Fruit fly (Drosophila melanogaster): ENCODE results near the gene Ubr1.

The Ubr1 gene

dm6 chrX:16944049-16944532 lies 24.4 kb downstream of the Ubr1 start (continued):
- TF ChIP-seq CG18764 (GFP tag; optimal IDR thresholded peaks at IDR 0.05) (no peak), Hsf (GFP tag; optimal IDR thresholded peaks at IDR 0.05) (no peak), PHDP (tag; optimal IDR thresholded peaks at IDR 0.05) (peak; percentile 86), CG15696 (tag; optimal IDR thresholded peaks at IDR 0.05) (peak; percentile 19), az2 (GFP tag; optimal IDR thresholded peaks at IDR 0.05) (peak; percentile 19), Dfd (GFP tag; optimal IDR thresholded peaks at IDR 0.05) (no peak), CG2120 (GFP tag; optimal IDR thresholded peaks at IDR 0.05) (peak; percentile 30), NC2β (GFP tag; optimal IDR thresholded peaks at IDR 0.05) (no peak), CG6689 (GFP tag; IDR thresholded peaks at IDR 0.05) (peak; percentile 48; the same call in 1 of the 2 replicates), CG15479 (GFP tag; optimal IDR thresholded peaks at IDR 0.05) (peak; percentile 23), H2.0 (GFP tag; IDR thresholded peaks at IDR 0.05) (0 out of 2 replicates have a peak, but pooled peaks have one; percentile 26), CG2889 (GFP tag; IDR thresholded peaks at IDR 0.05) (no peak), CG7271 (tag; optimal IDR thresholded peaks at IDR 0.05) (no peak), nmo (GFP tag; optimal IDR thresholded peaks at IDR 0.05) (peak; percentile 64), Xbp1 (GFP tag; optimal IDR thresholded peaks at IDR 0.05) (peak; percentile 28), croc (GFP tag; conservative IDR thresholded peaks at IDR 0.05) (no peak), crc (GFP tag; optimal IDR thresholded peaks at IDR 0.05) (no peak), zen (tag; optimal IDR thresholded peaks at IDR 0.05) (peak; percentile 64), fd64A (GFP tag; optimal IDR thresholded peaks at IDR 0.05) (no peak), Adf1 (GFP tag; IDR thresholded peaks at IDR 0.05) (peak; percentile 18; the same call in 1 of the 2 replicates), CG4282 (GFP tag; optimal IDR thresholded peaks at IDR 0.05) (no peak), hkb (optimal IDR thresholded peaks at IDR 0.05) (no peak), hkb (GFP tag; IDR thresholded peaks at IDR 0.05) (0 out of 2 replicates have a peak, but pooled peaks have one; percentile 56), Dek (tag; optimal IDR thresholded peaks at IDR 0.05) (peak; percentile 80), nerfin-1 (tag; optimal IDR thresholded peaks at IDR 0.05) (no peak), pan (optimal IDR thresholded peaks at IDR 0.05) (no peak), pan (GFP tag; optimal IDR thresholded peaks at IDR 0.05 in 1 of 2, IDR thresholded peaks at IDR 0.05 in 1 of 2) (peak in 1 of 2 experiments; percentile 61), CG32532 (GFP tag; IDR thresholded peaks at IDR 0.05) (peak; percentile 67; the same call in 1 of the 2 replicates), kay (GFP tag; optimal IDR thresholded peaks at IDR 0.05) (no peak), CG10147 (GFP tag; optimal IDR thresholded peaks at IDR 0.05) (peak; percentile 33), CG1602 (GFP tag; optimal IDR thresholded peaks at IDR 0.05) (peak; percentile 6), D19B (GFP tag; optimal IDR thresholded peaks at IDR 0.05) (peak; percentile 26), Ssrp (tag; optimal IDR thresholded peaks at IDR 0.05) (peak; percentile 29), CG7745 (tag; optimal IDR thresholded peaks at IDR 0.05) (no peak), Hand (GFP tag; optimal IDR thresholded peaks at IDR 0.05) (peak; percentile 63), CG7357 (GFP tag; IDR thresholded peaks at IDR 0.05) (peak; percentile 40; the same call in 1 of the 3 replicates), CG13775 (GFP tag; optimal IDR thresholded peaks at IDR 0.05) (peak; percentile 37), mirr (GFP tag; optimal IDR thresholded peaks at IDR 0.05) (peak; percentile 40), abd-A (tag; optimal IDR thresholded peaks at IDR 0.05) (peak; percentile 19), br (optimal IDR thresholded peaks at IDR 0.05) (no peak), CG13287 (GFP tag; IDR thresholded peaks at IDR 0.05; ENCODE audit: partially characterized antibody) (no peak), row (GFP tag; IDR thresholded peaks at IDR 0.05) (peak; percentile 72), CG10321 (GFP tag; IDR thresholded peaks at IDR 0.05) (peak; percentile 57), phol (tag; optimal IDR thresholded peaks at IDR 0.05) (peak; percentile 52), unpg (GFP tag; optimal IDR thresholded peaks at IDR 0.05) (peak; percentile 81), CG5245 (GFP tag; optimal IDR thresholded peaks at IDR 0.05) (no peak), CG12155 (GFP tag; optimal IDR thresholded peaks at IDR 0.05) (peak; percentile 23), CG13424 (tag; optimal IDR thresholded peaks at IDR 0.05) (peak; percentile 81), Abd-B (GFP tag; optimal IDR thresholded peaks at IDR 0.05) (peak; percentile 47)

Measured in whole organism, embryonic.